Fruit fly (Drosophila melanogaster) whole organism, larva: ENCODE results near the gene Ykt6.
A peak's percentile ranks its signal among the peaks of the same experiment; 100 is the strongest.

Source experiments
- noc ChIP-seq: fragments of 200-800 bp; sonication (Bioruptor generic); optimal IDR thresholded peaks from 3 replicates; lab custom pipeline; 2019; ENCODE audit warnings: missing biosample characterization, mild to moderate bottlenecking, missing genetic modification characterization, moderate library complexity

Ykt6 gene

dm6 chrX:7944151-7944713, 24.0 kb downstream of the Ykt6 start:
- no peak for TF ChIP-seq noc (tag; lab: Kevin White, UChicago)

dm6 chrX:7944772-7945722, 24.8 kb downstream of the Ykt6 start:
- peak; percentile 38 for TF ChIP-seq noc (tag; lab: Kevin White, UChicago)

- no peak for TF ChIP-seq noc (tag; lab: Kevin White, UChicago)
Observed at dm6 chrX:7946858-7947313, 26.7 kb downstream of the Ykt6 start, which contains the start of gene orion. Gene orion, minus strand, starts transcription at chrX:7946908.

- TF ChIP-seq noc (tag; lab: Kevin White, UChicago), result no peak
Observed at dm6 chrX:7955890-7956289, 35.7 kb downstream of the Ykt6 start, which contains the start of the genes CG15332 and CG15330. Gene CG15332, minus strand, starts transcription at chrX:7955990. Gene CG15330, plus strand, starts transcription at chrX:7956064.

dm6 chrX:7959025-7959424, 38.8 kb downstream of the Ykt6 start:
- TF ChIP-seq noc (tag; lab: Kevin White, UChicago), result no peak

dm6 chrX:7959512-7959911, 39.3 kb downstream of the Ykt6 start:
- no peak for TF ChIP-seq noc (tag; lab: Kevin White, UChicago)

dm6 chrX:7960988-7961387, 40.8 kb downstream of the Ykt6 start:
- no peak for TF ChIP-seq noc (tag; lab: Kevin White, UChicago)

- TF ChIP-seq noc (tag; lab: Kevin White, UChicago), result no peak
Observed at dm6 chrX:7963724-7964123, 43.5 kb downstream of the Ykt6 start, which contains the start of gene sn. Gene sn, plus strand, starts transcription at chrX:7964024.

dm6 chrX:7965761-7966555, 45.7 kb downstream of the Ykt6 start:
- TF ChIP-seq noc (tag; lab: Kevin White, UChicago), result no peak

dm6 chrX:7967052-7967847, 47.0 kb downstream of the Ykt6 start:
- no peak for TF ChIP-seq noc (tag; lab: Kevin White, UChicago)

- no peak for TF ChIP-seq noc (tag; lab: Kevin White, UChicago)
Observed at dm6 chrX:7967848-7968143, 47.6 kb downstream of the Ykt6 start.

dm6 chrX:7968215-7968799, 48.1 kb downstream of the Ykt6 start, which contains the start of gene sws:
Gene sws, minus strand, starts transcription at chrX:7968236.
- TF ChIP-seq noc (tag; lab: Kevin White, UChicago), result peak; percentile 20

dm6 chrX:7969188-7969829, 49.1 kb downstream of the Ykt6 start:
- no peak for TF ChIP-seq noc (tag; lab: Kevin White, UChicago)

- peak; percentile 48 for TF ChIP-seq noc (tag; lab: Kevin White, UChicago)
Observed at dm6 chrX:7970396-7970795, 50.2 kb downstream of the Ykt6 start.
